Worm (Caenorhabditis elegans) whole organism, L2 larva: ENCODE results near the gene glp-1.

ENCODE experiments used
- ZK546.5 ChIP-seq: sonication (generic microtip); optimal IDR thresholded peaks from 2 replicates; lab custom pipeline; 2017; ENCODE audit warnings: missing biosample characterization, missing genetic modification characterization
- ama-1 ChIP-seq: fragments of 150-350 bp; optimal IDR thresholded peaks from 2 replicates; lab custom pipeline; 2018; ENCODE audit warnings: inconsistent platforms
- blmp-1 ChIP-seq: sonication (generic microtip); optimal IDR thresholded peaks from 2 replicates; lab custom pipeline; 2017; ENCODE audit warnings: missing genetic modification characterization, mild to moderate bottlenecking, missing compliant biosample characterization, antibody characterized with exemption, moderate library complexity; ENCODE audit not compliant: insufficient read depth
- ceh-82 ChIP-seq: fragments of 150-350 bp; optimal IDR thresholded peaks from 2 replicates; lab custom pipeline; 2014; ENCODE audit warnings: missing biosample characterization, missing genetic modification characterization
- elt-3 ChIP-seq: sonication (generic microtip); optimal IDR thresholded peaks from 2 replicates; lab custom pipeline; 2017; ENCODE audit warnings: missing biosample characterization, missing genetic modification characterization
- nhr-23 ChIP-seq: fragments of 150-350 bp; optimal IDR thresholded peaks from 2 replicates; lab custom pipeline; 2014; ENCODE audit warnings: missing biosample characterization, missing genetic modification reagents, missing genetic modification characterization
- nhr-237 ChIP-seq: fragments of 150-350 bp; optimal IDR thresholded peaks from 2 replicates; lab custom pipeline; 2014; ENCODE audit warnings: missing biosample characterization, missing genetic modification characterization
- nhr-77 ChIP-seq: fragments of 150-350 bp; optimal IDR thresholded peaks from 2 replicates; lab custom pipeline; 2014; ENCODE audit warnings: missing biosample characterization, missing genetic modification characterization
- skn-1 ChIP-seq: sonication (generic microtip); optimal IDR thresholded peaks from 2 replicates; lab custom pipeline; 2017; ENCODE audit warnings: missing biosample characterization, missing genetic modification characterization
- snpc-4 ChIP-seq: fragments of 150-350 bp; optimal IDR thresholded peaks from 2 replicates; lab custom pipeline; 2014; ENCODE audit warnings: missing biosample characterization, missing genetic modification characterization
- unc-39 ChIP-seq: fragments of 150-350 bp; optimal IDR thresholded peaks from 2 replicates; lab custom pipeline; 2014; ENCODE audit warnings: missing biosample characterization, missing genetic modification characterization
- unc-55 ChIP-seq: fragments of 150-350 bp; sonication (generic microtip); optimal IDR thresholded peaks from 3 replicates; lab custom pipeline; 2014; ENCODE audit warnings: missing biosample characterization, missing genetic modification reagents, missing genetic modification characterization
- zag-1 ChIP-seq: fragments of 150-350 bp; optimal IDR thresholded peaks from 2 replicates; lab custom pipeline; 2014; ENCODE audit warnings: missing biosample characterization, missing genetic modification characterization

DNA sequence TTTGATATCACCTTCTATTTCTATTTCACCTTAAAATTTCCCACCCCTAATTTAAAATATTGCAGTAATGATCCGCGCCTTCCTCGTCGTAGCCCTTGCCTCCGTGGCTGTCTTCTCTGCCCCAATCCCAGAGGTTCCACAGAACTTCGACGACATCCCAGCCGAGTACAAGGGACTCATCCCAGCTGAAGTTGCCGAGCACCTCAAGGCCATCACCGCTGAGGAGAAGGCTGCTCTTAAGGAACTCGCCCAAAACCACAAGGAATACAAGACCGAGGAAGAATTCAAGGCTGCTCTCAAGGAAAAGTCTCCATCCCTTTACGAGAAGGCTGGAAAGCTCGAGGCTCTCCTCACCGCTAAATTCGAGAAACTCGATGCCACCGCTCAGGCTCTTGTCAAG lies 10.3 kb upstream of the glp-1 start, which contains the start of gene far-2:
- TF ChIP-seq ama-1 (lab: Kevin White, UChicago), result no peak
- no peak for TF ChIP-seq snpc-4
- no peak for TF ChIP-seq unc-39 (tag; lab: Kevin White, UChicago)
- no peak for TF ChIP-seq ceh-82 (tag; lab: Kevin White, UChicago)
- no peak for TF ChIP-seq unc-55 (GFP tag; lab: Kevin White, UChicago)
- TF ChIP-seq blmp-1 (tag; lab: Kevin White, UChicago), result no peak
- TF ChIP-seq skn-1, result no peak
- TF ChIP-seq nhr-237 (tag; lab: Kevin White, UChicago), result no peak
- no peak for TF ChIP-seq nhr-23
- no peak for TF ChIP-seq ZK546.5 (tag; lab: Kevin White, UChicago)
- TF ChIP-seq zag-1 (tag; lab: Kevin White, UChicago), result no peak
- no peak for TF ChIP-seq nhr-77
- no peak for TF ChIP-seq elt-3 (tag; lab: Kevin White, UChicago)
